Fruit fly (Drosophila melanogaster): ENCODE measurements around the gene RhoGAP5A.

Gene RhoGAP5A

dm6 chrX:5589990-5590389, 28.6 kb downstream of the RhoGAP5A start:
- no peak for TF ChIP-seq Sin3A (optimal IDR thresholded peaks at IDR 0.05)
- no peak for TF ChIP-seq psq (optimal IDR thresholded peaks at IDR 0.05)
- TF ChIP-seq ttk (optimal IDR thresholded peaks at IDR 0.05) = no peak
- TF ChIP-seq h (optimal IDR thresholded peaks at IDR 0.05) = no peak
- TF ChIP-seq Myc (optimal IDR thresholded peaks at IDR 0.05) = no peak
- no peak for TF ChIP-seq insv (optimal IDR thresholded peaks at IDR 0.05)

dm6 chrX:5588454-5588853, 30.2 kb downstream of the RhoGAP5A start:
- TF ChIP-seq Myc (optimal IDR thresholded peaks at IDR 0.05) = no peak

- TF ChIP-seq Myc (optimal IDR thresholded peaks at IDR 0.05) = no peak
- TF ChIP-seq ttk (optimal IDR thresholded peaks at IDR 0.05) = no peak
- TF ChIP-seq insv (optimal IDR thresholded peaks at IDR 0.05) = no peak
- no peak for TF ChIP-seq psq (optimal IDR thresholded peaks at IDR 0.05)
- no peak for TF ChIP-seq h (optimal IDR thresholded peaks at IDR 0.05)
- no peak for TF ChIP-seq Sin3A (optimal IDR thresholded peaks at IDR 0.05)
Measured at dm6 chrX:5587023-5587422, 31.6 kb downstream of the RhoGAP5A start.

- no peak for TF ChIP-seq Sin3A (optimal IDR thresholded peaks at IDR 0.05)
- TF ChIP-seq ttk (optimal IDR thresholded peaks at IDR 0.05) = no peak
- TF ChIP-seq h (optimal IDR thresholded peaks at IDR 0.05) = no peak
- no peak for TF ChIP-seq psq (optimal IDR thresholded peaks at IDR 0.05)
- no peak for TF ChIP-seq Myc (optimal IDR thresholded peaks at IDR 0.05)
- no peak for TF ChIP-seq insv (optimal IDR thresholded peaks at IDR 0.05)
Measured at dm6 chrX:5579484-5579883, 39.1 kb downstream of the RhoGAP5A start.
